Worm (Caenorhabditis elegans): ENCODE data around the gene flp-19.
A peak's percentile ranks its signal among the peaks of the same experiment; 100 is the strongest.

The flp-19 gene

DNA sequence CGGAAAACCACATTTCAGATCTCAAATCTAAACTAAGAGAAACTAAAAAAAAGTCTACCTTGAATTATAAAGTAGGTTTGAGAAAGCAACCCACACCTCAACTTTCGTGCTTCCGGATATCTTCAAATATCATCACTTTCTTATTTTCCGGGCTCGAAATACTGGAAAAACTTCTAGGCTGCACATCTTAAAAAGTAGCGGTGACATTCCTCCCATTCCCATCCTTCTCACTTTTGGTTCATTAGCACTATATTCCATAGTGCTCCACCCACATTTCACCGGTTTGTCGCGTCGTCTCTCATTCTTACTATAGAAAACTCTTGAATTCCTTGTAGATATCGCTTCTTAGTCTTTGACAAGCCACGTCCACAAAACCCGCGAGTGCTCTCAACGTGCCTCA, at the start of gene flp-19:
Gene flp-19, plus strand, starts transcription at position 301 of the 400 bp plus-strand sequence.
- TF ChIP-seq jun-1 (tag; optimal IDR thresholded peaks at IDR 0.05) (no peak), nhr-23 (tag; optimal IDR thresholded peaks at IDR 0.05) (no peak), nhr-77 (tag; optimal IDR thresholded peaks at IDR 0.05) (no peak), ztf-4 (tag; optimal IDR thresholded peaks at IDR 0.05) (no peak), unc-39 (tag; optimal IDR thresholded peaks at IDR 0.05) (no peak), pha-4 (tag; optimal IDR thresholded peaks at IDR 0.05) (no peak), ceh-28 (tag; optimal IDR thresholded peaks at IDR 0.05) (no peak), fkh-10 (GFP tag; optimal IDR thresholded peaks at IDR 0.05) (no peak), hmg-11 (tag; optimal IDR thresholded peaks at IDR 0.05) (no peak)

DNA sequence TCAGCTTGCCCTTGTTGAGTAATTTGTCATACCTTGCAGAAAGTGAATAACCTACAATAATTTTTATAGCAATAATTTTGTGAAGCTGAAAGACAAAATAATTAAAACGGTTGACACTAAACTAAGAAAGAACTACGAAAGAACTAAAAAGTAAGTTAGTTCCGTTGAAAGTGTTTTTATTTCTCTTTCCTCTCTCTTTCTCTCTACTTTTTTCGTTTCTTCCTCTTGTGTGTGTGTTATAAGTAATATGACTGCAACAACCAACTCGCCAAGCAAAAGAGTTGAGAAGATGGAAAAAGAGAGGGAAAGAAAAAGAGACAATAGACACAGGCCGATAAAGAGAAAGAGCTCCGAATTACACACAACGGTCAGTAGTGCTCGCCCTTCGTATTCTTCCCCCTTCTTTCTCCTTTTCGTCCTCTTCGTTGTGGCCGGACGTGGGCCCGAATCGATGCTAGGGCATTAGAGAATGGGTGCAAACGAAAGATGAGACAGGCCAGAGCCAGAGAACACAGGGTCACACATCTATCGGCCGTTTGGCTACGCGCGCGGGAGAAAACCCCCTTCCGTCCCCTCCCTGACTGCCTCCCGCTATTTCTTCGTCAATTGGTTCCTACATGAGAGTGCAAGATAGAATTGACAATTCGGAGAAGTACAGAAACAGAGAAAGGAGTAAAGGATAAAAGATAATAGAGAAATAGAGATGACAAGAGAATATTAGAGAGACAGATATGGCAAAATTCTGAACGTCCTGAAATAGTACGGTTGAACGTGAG, 49.1 kb upstream of the flp-19 start, which contains the start of gene syd-2:
Gene syd-2, minus strand, starts transcription at position 51 of the 776 bp plus-strand sequence.
- peak; percentile 19 for TF ChIP-seq R02D3.7 (tag; optimal IDR thresholded peaks at IDR 0.05)
- peak; percentile 6 for TF ChIP-seq egl-5 (tag; optimal IDR thresholded peaks at IDR 0.05)
- peak; percentile 85 for TF ChIP-seq fkh-10 (GFP tag; optimal IDR thresholded peaks at IDR 0.05)
- no peak for TF ChIP-seq nhr-28 (tag; optimal IDR thresholded peaks at IDR 0.05)
- TF ChIP-seq egl-27 (tag; optimal IDR thresholded peaks at IDR 0.05) = peak; percentile 4
- TF ChIP-seq nhr-67 (tag; optimal IDR thresholded peaks at IDR 0.05) = no peak
- peak; percentile 6 for TF ChIP-seq skn-1 (tag; optimal IDR thresholded peaks at IDR 0.05)
- TF ChIP-seq pha-4 (tag; optimal IDR thresholded peaks at IDR 0.05) = peak; percentile 68
- TF ChIP-seq jun-1 (tag; optimal IDR thresholded peaks at IDR 0.05) = peak; percentile 35
- peak; percentile 59 for TF ChIP-seq nhr-23 (tag; optimal IDR thresholded peaks at IDR 0.05)
- no peak for TF ChIP-seq mml-1 (tag; optimal IDR thresholded peaks at IDR 0.05)
- peak; percentile 30 for TF ChIP-seq lsy-12 (tag; optimal IDR thresholded peaks at IDR 0.05)
- TF ChIP-seq zag-1 (tag; optimal IDR thresholded peaks at IDR 0.05) = no peak
- TF ChIP-seq nfya-1 (tag; optimal IDR thresholded peaks at IDR 0.05; ENCODE audit: insufficient read depth) = peak; percentile 75
- peak; percentile 79 for TF ChIP-seq unc-62 (GFP tag; optimal IDR thresholded peaks at IDR 0.05)
- TF ChIP-seq ama-1 (optimal IDR thresholded peaks at IDR 0.05) = no peak
- no peak for TF ChIP-seq sea-2 (GFP tag; optimal IDR thresholded peaks at IDR 0.05)
- no peak for TF ChIP-seq ceh-9 (tag; optimal IDR thresholded peaks at IDR 0.05)
- TF ChIP-seq elt-2 (tag; optimal IDR thresholded peaks at IDR 0.05) = peak; percentile 34
- peak; percentile 70 for TF ChIP-seq ceh-28 (tag; optimal IDR thresholded peaks at IDR 0.05)
- peak; percentile 27 for TF ChIP-seq nhr-25 (tag; optimal IDR thresholded peaks at IDR 0.05)
- peak; percentile 47 for TF ChIP-seq nhr-11 (tag; optimal IDR thresholded peaks at IDR 0.05)
- peak; percentile 2 for TF ChIP-seq pqm-1 (tag; optimal IDR thresholded peaks at IDR 0.05)
- peak; percentile 55 for TF ChIP-seq lin-15B (tag; optimal IDR thresholded peaks at IDR 0.05)
- TF ChIP-seq hmg-11 (tag; optimal IDR thresholded peaks at IDR 0.05) = peak; percentile 95
- no peak for TF ChIP-seq ceh-82 (tag; optimal IDR thresholded peaks at IDR 0.05)
- peak; percentile 57 for TF ChIP-seq tbx-2 (tag; optimal IDR thresholded peaks at IDR 0.05)
- peak; percentile 95 for TF ChIP-seq lin-39 (tag; optimal IDR thresholded peaks at IDR 0.05)

DNA sequence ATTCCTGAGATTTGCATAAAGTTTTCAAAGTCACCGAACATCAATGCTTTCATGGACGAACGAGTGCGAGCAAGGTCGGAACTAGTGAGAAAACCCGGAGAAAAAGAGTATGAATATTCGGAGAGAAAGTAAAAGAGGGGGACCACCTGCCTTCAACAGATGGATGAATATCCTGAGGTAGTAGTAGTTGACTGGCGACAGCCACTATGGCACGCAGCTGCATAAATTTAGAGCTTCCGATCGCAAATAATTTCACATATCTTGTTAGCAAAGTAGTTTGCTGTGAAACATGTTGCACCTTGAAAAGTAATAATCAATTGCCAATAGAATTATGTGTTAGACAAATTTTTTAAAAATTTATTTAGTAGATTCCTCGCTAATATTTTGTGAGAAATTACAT, 47.7 kb upstream of the flp-19 start:
- TF ChIP-seq nhr-43 (tag; optimal IDR thresholded peaks at IDR 0.05; ENCODE audit: poor library complexity, severe bottlenecking) (no peak), egl-5 (tag; optimal IDR thresholded peaks at IDR 0.05) (no peak), sea-2 (GFP tag; optimal IDR thresholded peaks at IDR 0.05) (no peak), nhr-23 (tag; optimal IDR thresholded peaks at IDR 0.05) (no peak), elt-2 (tag; optimal IDR thresholded peaks at IDR 0.05) (no peak), daf-12 (tag; optimal IDR thresholded peaks at IDR 0.05) (no peak), pha-4 (tag; optimal IDR thresholded peaks at IDR 0.05) (no peak), ztf-4 (tag; optimal IDR thresholded peaks at IDR 0.05) (no peak), ceh-9 (tag; optimal IDR thresholded peaks at IDR 0.05) (no peak), mml-1 (tag; optimal IDR thresholded peaks at IDR 0.05) (no peak), fkh-2 (tag; optimal IDR thresholded peaks at IDR 0.05) (no peak), nhr-76 (tag; optimal IDR thresholded peaks at IDR 0.05) (no peak), skn-1 (tag; optimal IDR thresholded peaks at IDR 0.05) (no peak), fos-1 (tag; optimal IDR thresholded peaks at IDR 0.05) (no peak), mdl-1 (tag; optimal IDR thresholded peaks at IDR 0.05) (no peak), lsy-12 (tag; optimal IDR thresholded peaks at IDR 0.05) (no peak), unc-62 (GFP tag; optimal IDR thresholded peaks at IDR 0.05) (no peak)
